Fruit fly (Drosophila melanogaster) whole organism, prepupa: ENCODE results near the gene CG31807.

Source experiments
- CG11762 ChIP-seq: fragments of 200-800 bp; sonication (Bioruptor generic); optimal IDR thresholded peaks from 3 replicates; lab custom pipeline; 2016; ENCODE audit warnings: missing biosample characterization, missing genetic modification characterization; ENCODE audit not compliant: insufficient read depth
- CG8632 ChIP-seq: fragments of 200-800 bp; sonication (Bioruptor generic); optimal IDR thresholded peaks from 3 replicates; lab custom pipeline; 2016; ENCODE audit warnings: missing biosample characterization, missing genetic modification characterization
- Eip93F ChIP-seq: fragments of 200-800 bp; sonication (Bioruptor generic); optimal IDR thresholded peaks from 2 replicates; lab custom pipeline; 2016; ENCODE audit warnings: missing biosample characterization, mild to moderate bottlenecking, missing genetic modification characterization
- fd85E ChIP-seq: fragments of 200-800 bp; sonication (Bioruptor generic); optimal IDR thresholded peaks from 3 replicates; lab custom pipeline; 2016; ENCODE audit warnings: missing biosample characterization, missing genetic modification characterization

dm6 chr2L:16709693-16710092 lies 25.9 kb upstream of the CG31807 start:
- no peak for TF ChIP-seq CG8632 (GFP tag; lab: Kevin White, UChicago)
- no peak for TF ChIP-seq fd85E (GFP tag; lab: Kevin White, UChicago)
- no peak for TF ChIP-seq CG11762 (GFP tag; lab: Kevin White, UChicago)
- TF ChIP-seq Eip93F (GFP tag; lab: Kevin White, UChicago) = no peak
